Worm (Caenorhabditis elegans) whole organism, L1 larva: ENCODE measurements around the gene R04F11.2.

Source experiments
- C16A3.4 ChIP-seq: fragments of 150-350 bp; optimal IDR thresholded peaks from 2 replicates; lab custom pipeline; 2014; ENCODE audit warnings: missing biosample characterization, missing genetic modification characterization
- C34B4.2 ChIP-seq: sonication (generic microtip); optimal IDR thresholded peaks from 2 replicates; lab custom pipeline; 2017; ENCODE audit warnings: mild to moderate bottlenecking, missing genetic modification characterization, missing compliant biosample characterization
- blmp-1 ChIP-seq: fragments of 150-350 bp; optimal IDR thresholded peaks from 2 replicates; lab custom pipeline; 2014; ENCODE audit warnings: missing biosample characterization, missing genetic modification characterization
- ceh-82 ChIP-seq, 3 experiments: fragments of 150-350 bp in 1 of 3; sonication (generic microtip) in 2 of 3; optimal IDR thresholded peaks; 2 replicates each; lab custom pipeline; 2014 to 2017; ENCODE audit warnings: missing biosample characterization in 3 of 3, missing genetic modification characterization in 3 of 3
- efl-1 ChIP-seq, 4 experiments: fragments of 150-350 bp; optimal IDR thresholded peaks in 3 of 4; peaks in 1 of 4; 1 replicate in 1 of 4; 2 replicates in 3 of 4; lab custom pipeline; 2014; ENCODE audit warnings: missing biosample characterization in 2 of 4, missing genetic modification characterization in 2 of 4, missing genetic modification reagents in 2 of 4
- efl-3 ChIP-seq: fragments of 200-800 bp; sonication (Bioruptor generic); optimal IDR thresholded peaks from 2 replicates; lab custom pipeline; 2018; ENCODE audit warnings: mild to moderate bottlenecking, missing genetic modification characterization, missing compliant biosample characterization
- elt-2 ChIP-seq: sonication (generic microtip); optimal IDR thresholded peaks from 2 replicates; lab custom pipeline; 2016; ENCODE audit warnings: missing genetic modification characterization, mild to moderate bottlenecking, inconsistent platforms, missing compliant biosample characterization, missing genetic modification reagents
- elt-3 ChIP-seq, 6 experiments: fragments of 150-350 bp in 1 of 6; sonication (generic microtip); optimal IDR thresholded peaks; 2 replicates each; lab custom pipeline; 2017 to 2018; ENCODE audit warnings: missing biosample characterization in 6 of 6, missing genetic modification characterization in 6 of 6, inconsistent platforms in 1 of 6
- ets-5 ChIP-seq: fragments of 200-800 bp; sonication (Bioruptor generic); IDR thresholded peaks from 2 replicates; pipeline ENCODE4 v1.3.6; 2022; ENCODE audit warnings: missing genetic modification characterization, missing compliant biosample characterization
- fkh-10 ChIP-seq: sonication (generic microtip); optimal IDR thresholded peaks from 2 replicates; lab custom pipeline; 2017; ENCODE audit warnings: missing biosample characterization, missing genetic modification reagents, missing genetic modification characterization
- fkh-4 ChIP-seq: sonication (generic microtip); optimal IDR thresholded peaks from 2 replicates; lab custom pipeline; 2016; ENCODE audit warnings: missing compliant biosample characterization, missing genetic modification characterization, borderline replicate concordance
- grh-1 ChIP-seq: fragments of 200-800 bp; sonication (Bioruptor generic); IDR thresholded peaks from 2 replicates; pipeline ENCODE4 v1.3.6; 2022; ENCODE audit warnings: missing genetic modification reagents, missing genetic modification characterization, missing compliant biosample characterization
- irx-1 ChIP-seq: sonication (generic microtip); optimal IDR thresholded peaks from 2 replicates; lab custom pipeline; 2016; ENCODE audit warnings: missing genetic modification characterization, missing compliant biosample characterization
- lin-13 ChIP-seq: fragments of 150-350 bp; optimal IDR thresholded peaks from 2 replicates; lab custom pipeline; 2014; ENCODE audit warnings: missing biosample characterization, missing genetic modification reagents, missing genetic modification characterization
- lin-14 ChIP-seq: fragments of 200-800 bp; sonication (Bioruptor generic); optimal IDR thresholded peaks from 2 replicates; lab custom pipeline; 2018; ENCODE audit warnings: mild to moderate bottlenecking, missing genetic modification characterization, moderate library complexity, missing compliant biosample characterization
- lin-15B ChIP-seq: fragments of 150-350 bp; sonication (generic microtip); optimal IDR thresholded peaks from 3 replicates; lab custom pipeline; 2014; ENCODE audit warnings: missing biosample characterization, missing genetic modification characterization
- lin-35 ChIP-seq, 2 experiments: fragments of 150-350 bp; optimal IDR thresholded peaks; 2 replicates each; lab custom pipeline; 2014; ENCODE audit warnings: missing biosample characterization in 2 of 2, missing genetic modification characterization in 2 of 2, missing genetic modification reagents in 2 of 2
- lsy-2 ChIP-seq, 2 experiments: fragments of 150-350 bp; optimal IDR thresholded peaks; 2 replicates each; lab custom pipeline; 2014; ENCODE audit warnings: missing biosample characterization in 2 of 2, missing genetic modification characterization in 2 of 2
- mep-1 ChIP-seq: fragments of 150-350 bp; optimal IDR thresholded peaks from 2 replicates; lab custom pipeline; 2014; ENCODE audit warnings: missing biosample characterization, missing genetic modification characterization
- nhr-19 ChIP-seq: fragments of 200-800 bp; sonication (Bioruptor generic); conservative IDR thresholded peaks from 2 replicates; pipeline ENCODE4 v1.3.6; 2022; ENCODE audit warnings: missing genetic modification characterization, missing compliant biosample characterization
- nhr-20 ChIP-seq: sonication (generic microtip); optimal IDR thresholded peaks from 2 replicates; lab custom pipeline; 2016; ENCODE audit warnings: mild to moderate bottlenecking, missing genetic modification characterization, missing compliant biosample characterization
- nhr-28 ChIP-seq: fragments of 150-350 bp; optimal IDR thresholded peaks from 2 replicates; lab custom pipeline; 2014; ENCODE audit warnings: missing biosample characterization, missing genetic modification characterization
- nhr-47 ChIP-seq: sonication (generic microtip); optimal IDR thresholded peaks from 2 replicates; lab custom pipeline; 2016; ENCODE audit warnings: mild to moderate bottlenecking, missing genetic modification characterization, moderate library complexity, missing compliant biosample characterization
- nhr-71 ChIP-seq: sonication (generic microtip); optimal IDR thresholded peaks from 2 replicates; lab custom pipeline; 2016; ENCODE audit warnings: mild to moderate bottlenecking, missing genetic modification characterization, moderate library complexity, missing compliant biosample characterization
- nhr-76 ChIP-seq: sonication (generic microtip); optimal IDR thresholded peaks from 2 replicates; lab custom pipeline; 2017; ENCODE audit warnings: missing biosample characterization, missing genetic modification characterization
- nhr-85 ChIP-seq: sonication (generic microtip); peaks from one replicate; lab custom pipeline; 2016; ENCODE audit warnings: missing genetic modification characterization, inconsistent platforms, missing compliant biosample characterization
- pqm-1 ChIP-seq: sonication (generic microtip); optimal IDR thresholded peaks from 3 replicates; lab custom pipeline; 2017; ENCODE audit warnings: missing biosample characterization, missing genetic modification characterization
- rnt-1 ChIP-seq: sonication (generic microtip); optimal IDR thresholded peaks from 2 replicates; lab custom pipeline; 2016; ENCODE audit warnings: mild to moderate bottlenecking, missing genetic modification characterization, moderate library complexity, missing compliant biosample characterization
- snu-23 ChIP-seq: sonication (generic microtip); optimal IDR thresholded peaks from 2 replicates; lab custom pipeline; 2016; ENCODE audit warnings: missing genetic modification characterization, missing compliant biosample characterization
- sox-4 ChIP-seq: sonication (generic microtip); optimal IDR thresholded peaks from 2 replicates; lab custom pipeline; 2016; ENCODE audit warnings: missing genetic modification characterization, missing compliant biosample characterization
- sptf-1 ChIP-seq: fragments of 150-350 bp; optimal IDR thresholded peaks from 2 replicates; lab custom pipeline; 2014; ENCODE audit warnings: missing biosample characterization, missing genetic modification characterization
- tbx-2 ChIP-seq: sonication (generic microtip); optimal IDR thresholded peaks from 2 replicates; lab custom pipeline; 2016; ENCODE audit warnings: missing genetic modification characterization, missing compliant biosample characterization
- tlp-1 ChIP-seq: fragments of 150-350 bp; optimal IDR thresholded peaks from 2 replicates; lab custom pipeline; 2014; ENCODE audit warnings: missing biosample characterization, missing genetic modification characterization
- unc-130 ChIP-seq: fragments of 150-350 bp; optimal IDR thresholded peaks from 2 replicates; lab custom pipeline; 2017; ENCODE audit warnings: missing biosample characterization, missing genetic modification characterization, inconsistent platforms
- unc-62 ChIP-seq: fragments of 150-350 bp; optimal IDR thresholded peaks from 2 replicates; lab custom pipeline; 2014; ENCODE audit warnings: missing biosample characterization, missing genetic modification reagents, missing genetic modification characterization
- unc-86 ChIP-seq: sonication (generic microtip); optimal IDR thresholded peaks from 2 replicates; lab custom pipeline; 2016; ENCODE audit warnings: missing genetic modification characterization, missing compliant biosample characterization
- vab-15 ChIP-seq: sonication (generic microtip); optimal IDR thresholded peaks from 2 replicates; lab custom pipeline; 2017; ENCODE audit warnings: missing genotype, mild to moderate bottlenecking, missing genetic modification characterization, missing compliant biosample characterization

Gene R04F11.2

DNA sequence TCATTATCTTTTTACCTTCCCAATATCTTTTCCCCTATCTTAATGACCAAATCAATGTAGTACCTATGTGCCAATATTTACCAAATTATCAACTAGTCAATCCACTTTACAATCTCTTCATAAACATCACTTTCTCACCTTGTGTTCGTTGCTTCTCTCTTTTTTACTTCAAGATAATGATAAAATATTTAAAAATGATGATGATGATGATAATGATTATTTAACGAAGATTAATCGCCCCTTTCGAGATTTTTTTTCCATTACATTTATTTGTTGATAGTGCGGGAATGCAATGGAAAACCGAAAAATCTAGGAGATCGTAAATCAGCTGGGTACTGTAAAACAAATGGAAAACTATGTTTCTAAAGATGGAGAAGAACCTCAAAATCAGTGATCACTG is 24.1 kb upstream of the R04F11.2 start (continued):
- TF ChIP-seq nhr-85 (tag; lab: Kevin White, UChicago), result peak; percentile 69
- TF ChIP-seq unc-86 (tag; lab: Kevin White, UChicago), result no peak
- TF ChIP-seq C34B4.2 (tag; lab: Kevin White, UChicago), result no peak
- TF ChIP-seq vab-15, result no peak
- TF ChIP-seq nhr-28 (tag; lab: Kevin White, UChicago), result no peak
- no peak for TF ChIP-seq nhr-76 (tag; lab: Kevin White, UChicago)
- peak; percentile 44 for TF ChIP-seq nhr-71
- no peak for TF ChIP-seq lin-15B
- TF ChIP-seq nhr-47 (tag; lab: Kevin White, UChicago), result no peak
- TF ChIP-seq nhr-19, result no peak
- no peak for TF ChIP-seq C16A3.4 (tag; lab: Kevin White, UChicago)
- peak; percentile 42 for TF ChIP-seq lin-14 (GFP tag; lab: Kevin White, UChicago)
- TF ChIP-seq nhr-20, result peak; percentile 18
- peak; percentile 54 for TF ChIP-seq blmp-1

DNA sequence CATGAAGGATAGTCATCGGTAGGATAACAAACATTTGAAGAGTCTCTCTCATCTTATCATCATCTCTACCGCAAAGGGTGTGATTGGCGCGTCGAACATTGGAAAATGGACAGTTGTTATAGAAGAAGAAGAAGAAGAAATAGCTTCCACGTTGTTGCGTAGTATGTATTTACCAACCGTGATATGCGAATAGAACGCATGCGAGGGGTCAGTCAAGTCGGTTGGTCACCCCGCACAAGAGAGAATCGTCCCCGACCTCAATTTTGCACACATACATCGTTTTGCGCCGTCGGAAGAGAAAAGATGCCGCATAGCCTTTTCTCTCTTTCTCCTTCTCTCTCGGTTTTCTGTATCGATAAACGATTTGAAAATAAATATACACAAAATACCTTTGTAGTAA is 23.2 kb upstream of the R04F11.2 start:
- no peak for TF ChIP-seq fkh-4 (tag; lab: Kevin White, UChicago)
- TF ChIP-seq blmp-1, result peak; percentile 17
- TF ChIP-seq efl-1 (optimal IDR thresholded peaks at IDR 0.05; lab: Kevin White, UChicago), result no peak
- peak in 1 of 2 experiments; percentile 87 for TF ChIP-seq efl-1 (GFP tag; optimal IDR thresholded peaks at IDR 0.05 in 1 of 2; lab: Kevin White, UChicago)
- TF ChIP-seq vab-15, result no peak
- TF ChIP-seq tlp-1 (tag; lab: Kevin White, UChicago), result no peak
- no peak for TF ChIP-seq lin-13 (GFP tag; lab: Kevin White, UChicago)
- TF ChIP-seq sptf-1 (tag; lab: Kevin White, UChicago), result no peak
- TF ChIP-seq lin-35 (GFP tag; optimal IDR thresholded peaks at IDR 0.05; lab: Kevin White, UChicago), result peak in 1 of 2 experiments; percentile 10
- TF ChIP-seq, all 84 proteins: peak for 3

DNA sequence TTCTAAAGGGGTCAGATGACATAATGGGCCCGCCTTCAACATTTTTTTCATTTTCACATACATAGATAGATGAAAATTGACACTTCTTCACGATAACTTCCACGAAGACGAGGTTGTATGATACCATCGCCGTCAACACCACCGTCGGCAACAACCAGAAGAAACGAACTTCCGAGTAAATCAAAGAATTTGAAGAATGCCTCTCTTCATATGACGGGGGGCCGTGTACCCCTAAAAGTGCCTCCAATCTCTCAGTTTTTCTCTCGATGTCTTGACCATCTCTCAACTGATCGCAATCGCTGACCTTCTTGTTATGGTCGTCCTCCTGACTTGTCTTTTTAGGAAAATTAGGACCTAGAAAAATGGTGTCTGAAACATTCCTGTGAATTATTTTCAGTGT is 22.7 kb upstream of the R04F11.2 start:
- peak; percentile 2 for TF ChIP-seq unc-130
- TF ChIP-seq tbx-2 (tag; lab: Kevin White, UChicago), result peak; percentile 15
- TF ChIP-seq unc-62 (GFP tag; lab: Kevin White, UChicago), result no peak
- peak; percentile 16 for TF ChIP-seq mep-1
- TF ChIP-seq elt-3 (tag; optimal IDR thresholded peaks at IDR 0.05; lab: Kevin White, UChicago), result peak in 1 of 6 experiments; percentile 40
- peak in 1 of 2 experiments; percentile 23 for TF ChIP-seq lin-35 (GFP tag; optimal IDR thresholded peaks at IDR 0.05; lab: Kevin White, UChicago)
- peak; percentile 36 for TF ChIP-seq nhr-20
- TF ChIP-seq nhr-47 (tag; lab: Kevin White, UChicago), result peak; percentile 2
- TF ChIP-seq ceh-82 (tag; optimal IDR thresholded peaks at IDR 0.05; lab: Kevin White, UChicago), result no peak
- TF ChIP-seq efl-3 (GFP tag; lab: Kevin White, UChicago), result peak; percentile 39
- peak; percentile 32; the same call in 1 of the 2 replicates for TF ChIP-seq grh-1 (GFP tag; lab: Robert Waterston, UW)
- peak; percentile 49 for TF ChIP-seq nhr-71
- TF ChIP-seq blmp-1, result peak; percentile 38
- no peak for TF ChIP-seq ets-5 (GFP tag; lab: Robert Waterston, UW)
- peak; percentile 25 for TF ChIP-seq rnt-1 (tag; lab: Kevin White, UChicago)
- TF ChIP-seq lin-14 (GFP tag; lab: Kevin White, UChicago), result peak; percentile 56
- TF ChIP-seq nhr-85 (tag; lab: Kevin White, UChicago), result peak; percentile 96
- peak; percentile 33 for TF ChIP-seq snu-23 (GFP tag; lab: Kevin White, UChicago)
- peak in 1 of 2 experiments; percentile 48 for TF ChIP-seq lsy-2 (tag; optimal IDR thresholded peaks at IDR 0.05; lab: Kevin White, UChicago)
- peak; percentile 25 for TF ChIP-seq irx-1 (tag; lab: Kevin White, UChicago)
- TF ChIP-seq fkh-10 (GFP tag; lab: Kevin White, UChicago), result no peak
- no peak for TF ChIP-seq pqm-1

DNA sequence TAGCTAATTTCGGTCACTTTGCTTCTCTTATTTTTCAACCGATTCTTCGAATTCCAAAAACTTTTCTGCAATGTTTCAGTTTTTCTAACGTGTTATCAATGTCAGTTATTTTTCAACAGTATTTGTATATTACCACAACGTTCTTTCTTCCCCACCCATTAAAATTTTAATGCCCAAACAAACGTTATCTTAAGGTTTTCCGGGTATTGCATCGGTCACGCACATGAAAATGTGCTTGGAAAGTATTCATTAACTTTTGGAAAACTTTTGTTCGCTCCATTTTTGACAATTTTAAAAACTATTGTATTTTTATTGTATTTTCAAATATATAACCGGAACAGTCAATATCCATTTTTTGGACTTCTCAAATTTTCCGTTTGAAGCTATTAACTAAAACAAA is 22.1 kb upstream of the R04F11.2 start:
- TF ChIP-seq efl-3 (GFP tag; lab: Kevin White, UChicago) (no peak), elt-2 (tag; lab: Kevin White, UChicago) (peak; percentile 65), lin-35 (GFP tag; optimal IDR thresholded peaks at IDR 0.05; lab: Kevin White, UChicago) (peak in 1 of 2 experiments; percentile 7), sox-4 (no peak)
